Fruit fly (Drosophila melanogaster) whole organism, embryonic: ENCODE measurements around the gene CG12010.
A peak's percentile ranks its signal among the peaks of the same experiment; 100 is the strongest.

Experiments used
- Aef1 ChIP-seq: fragments of 200-800 bp; sonication (Bioruptor generic); IDR thresholded peaks from 3 replicates; pipeline ENCODE4 v1.3.6; 2022; ENCODE audit warnings: missing biosample characterization, missing genetic modification characterization
- Antp ChIP-seq: fragments of 200-800 bp; sonication (Bioruptor generic); optimal IDR thresholded peaks from 3 replicates; lab custom pipeline; 2016; ENCODE audit warnings: missing biosample characterization, missing genetic modification characterization
- B-H2 ChIP-seq: fragments of 200-800 bp; sonication (Bioruptor generic); optimal IDR thresholded peaks from 2 replicates; lab custom pipeline; 2018; ENCODE audit warnings: missing biosample characterization, mild to moderate bottlenecking, missing genetic modification characterization
- CG10543 ChIP-seq: fragments of 200-800 bp; sonication (Bioruptor generic); optimal IDR thresholded peaks from 3 replicates; lab custom pipeline; 2017; ENCODE audit warnings: missing biosample characterization, mild to moderate bottlenecking, missing genetic modification characterization, moderate library complexity
- CG10979 ChIP-seq: fragments of 200-800 bp; sonication (Bioruptor generic); optimal IDR thresholded peaks from 2 replicates; lab custom pipeline; 2018; ENCODE audit warnings: missing biosample characterization, mild to moderate bottlenecking, missing genetic modification characterization, moderate library complexity
- CG11456 ChIP-seq: fragments of 200-800 bp; sonication (Bioruptor generic); IDR thresholded peaks from 3 replicates; pipeline ENCODE4 v1.3.6; 2022; ENCODE audit warnings: missing biosample characterization, missing genetic modification characterization
- CG12391 ChIP-seq: fragments of 200-800 bp; sonication (Bioruptor generic); optimal IDR thresholded peaks from 3 replicates; lab custom pipeline; 2018; ENCODE audit warnings: missing biosample characterization, mild to moderate bottlenecking, missing genetic modification characterization, moderate library complexity
- CG13287 ChIP-seq: fragments of 200-800 bp; sonication (Bioruptor generic); IDR thresholded peaks from 2 replicates; pipeline ENCODE4 v1.3.6; 2022; ENCODE audit warnings: missing biosample characterization, missing genetic modification characterization; ENCODE audit not compliant: partially characterized antibody
- CG1602 ChIP-seq: fragments of 200-800 bp; sonication (Bioruptor generic); optimal IDR thresholded peaks from 3 replicates; lab custom pipeline; 2016; ENCODE audit warnings: missing biosample characterization, missing genetic modification characterization
- CG17361 ChIP-seq: fragments of 200-800 bp; sonication (Bioruptor generic); IDR thresholded peaks from 3 replicates; pipeline ENCODE4 v1.3.6; 2022; ENCODE audit warnings: missing biosample characterization, missing genetic modification characterization
- CG17829 ChIP-seq: fragments of 200-800 bp; optimal IDR thresholded peaks from 2 replicates; lab custom pipeline; 2019; ENCODE audit warnings: missing biosample characterization, mild to moderate bottlenecking, missing genetic modification characterization, moderate library complexity
- CG18764 ChIP-seq: fragments of 200-800 bp; sonication (Bioruptor generic); optimal IDR thresholded peaks from 3 replicates; lab custom pipeline; 2016; ENCODE audit warnings: missing biosample characterization, missing genetic modification characterization
- CG30403 ChIP-seq: fragments of 200-800 bp; sonication (Bioruptor generic); optimal IDR thresholded peaks from 3 replicates; lab custom pipeline; 2016; ENCODE audit warnings: missing biosample characterization, missing genetic modification characterization
- CG32532 ChIP-seq: fragments of 200-800 bp; sonication (Bioruptor generic); IDR thresholded peaks from 2 replicates; pipeline ENCODE4 v1.3.6; 2022; ENCODE audit warnings: missing biosample characterization, missing genetic modification characterization
- CG33213 ChIP-seq: fragments of 200-800 bp; sonication (Bioruptor generic); optimal IDR thresholded peaks from 3 replicates; lab custom pipeline; 2016; ENCODE audit warnings: missing biosample characterization, missing genetic modification characterization
- CG4617 ChIP-seq: fragments of 200-800 bp; sonication (Bioruptor generic); optimal IDR thresholded peaks from 3 replicates; lab custom pipeline; 2016; ENCODE audit warnings: missing biosample characterization, missing genetic modification characterization, borderline replicate concordance
- CG4707 ChIP-seq: fragments of 200-800 bp; sonication (Bioruptor generic); optimal IDR thresholded peaks from 2 replicates; lab custom pipeline; 2018; ENCODE audit warnings: missing biosample characterization, mild to moderate bottlenecking, missing genetic modification characterization, moderate library complexity
- CG7372 ChIP-seq: fragments of 200-800 bp; sonication (Bioruptor generic); IDR thresholded peaks from 2 replicates; pipeline ENCODE4 v1.3.6; 2022; ENCODE audit warnings: missing biosample characterization, missing genetic modification characterization
- CG7987 ChIP-seq: fragments of 200-800 bp; sonication (Bioruptor generic); optimal IDR thresholded peaks from 2 replicates; lab custom pipeline; 2018; ENCODE audit warnings: missing biosample characterization, mild to moderate bottlenecking, missing genetic modification characterization, moderate library complexity
- CG9215 ChIP-seq: fragments of 200-800 bp; sonication (Bioruptor generic); IDR thresholded peaks from 2 replicates; pipeline ENCODE4 v1.3.6; 2022; ENCODE audit warnings: missing biosample characterization, missing genetic modification characterization
- D ChIP-seq, 2 experiments: fragments of 200-800 bp in 1 of 2; fragments of >200 bp in 1 of 2; sonication (Bioruptor generic) in 1 of 2; optimal IDR thresholded peaks; 2 replicates in 1 of 2; 3 replicates in 1 of 2; lab custom pipeline; 2017; ENCODE audit warnings: mild to moderate bottlenecking in 1 of 2, missing biosample characterization in 1 of 2, missing genetic modification characterization in 1 of 2, missing genetic modification reagents in 1 of 2
- Dref ChIP-seq: fragments of 200-800 bp; sonication (Bioruptor generic); IDR thresholded peaks from 2 replicates; pipeline ENCODE4 v1.3.6; 2022; ENCODE audit warnings: missing biosample characterization, missing genetic modification characterization
- Ets97D ChIP-seq: fragments of 200-800 bp; sonication (Bioruptor generic); optimal IDR thresholded peaks from 3 replicates; lab custom pipeline; 2016; ENCODE audit warnings: missing biosample characterization, missing genetic modification characterization
- Hand ChIP-seq: fragments of 200-800 bp; sonication (Bioruptor generic); optimal IDR thresholded peaks from 2 replicates; lab custom pipeline; 2017; ENCODE audit warnings: mild to moderate bottlenecking, missing biosample characterization, missing genetic modification reagents, missing genetic modification characterization
- Lim3 ChIP-seq: fragments of 200-800 bp; sonication (Bioruptor generic); IDR thresholded peaks from 2 replicates; pipeline ENCODE4 v1.3.6; 2022; ENCODE audit warnings: missing biosample characterization, missing genetic modification characterization
- MBD-R2 ChIP-seq: fragments of 200-800 bp; sonication (Bioruptor generic); IDR thresholded peaks from 2 replicates; pipeline ENCODE4 v1.3.6; 2022; ENCODE audit warnings: missing biosample characterization, missing genetic modification characterization
- NK7.1 ChIP-seq: fragments of 200-800 bp; sonication (Bioruptor generic); optimal IDR thresholded peaks from 3 replicates; lab custom pipeline; 2016; ENCODE audit warnings: missing biosample characterization, missing genetic modification characterization
- Neu2 ChIP-seq: fragments of 200-800 bp; sonication (Bioruptor generic); optimal IDR thresholded peaks from 3 replicates; lab custom pipeline; 2016; ENCODE audit warnings: missing biosample characterization, missing genetic modification characterization, borderline replicate concordance
- Opbp ChIP-seq: fragments of 200-800 bp; sonication (Bioruptor generic); IDR thresholded peaks from 3 replicates; pipeline ENCODE4 v1.3.6; 2022; ENCODE audit warnings: missing biosample characterization, missing genetic modification characterization; ENCODE audit not compliant: partially characterized antibody
- Pdp1 ChIP-seq, 2 experiments: fragments of 200-800 bp; sonication (Bioruptor generic); optimal IDR thresholded peaks; 3 replicates each; lab custom pipeline; 2016; ENCODE audit warnings: missing biosample characterization in 2 of 2, missing genetic modification characterization in 2 of 2, mild to moderate bottlenecking in 1 of 2, moderate library complexity in 1 of 2
- Ravus ChIP-seq: fragments of 200-800 bp; sonication (Bioruptor generic); IDR thresholded peaks from 2 replicates; pipeline ENCODE4 v1.3.6; 2022; ENCODE audit warnings: missing biosample characterization, missing genetic modification characterization
- Scr ChIP-seq: fragments of 200-800 bp; sonication (Bioruptor generic); IDR thresholded peaks from 2 replicates; pipeline ENCODE4 v1.3.6; 2022; ENCODE audit warnings: missing biosample characterization, missing genetic modification characterization; ENCODE audit not compliant: partially characterized antibody
- Side ChIP-seq: fragments of 200-800 bp; sonication (Bioruptor generic); optimal IDR thresholded peaks from 2 replicates; lab custom pipeline; 2016; ENCODE audit warnings: missing biosample characterization, missing genetic modification characterization
- Stat92E ChIP-seq, 3 experiments: fragments of >200 bp in 2 of 3; fragments of 200-800 bp in 1 of 3; sonication (Bioruptor generic) in 1 of 3; optimal IDR thresholded peaks; 2 replicates each; lab custom pipeline; 2017 to 2019; ENCODE audit warnings: missing biosample characterization in 3 of 3, missing genetic modification characterization in 3 of 3, mild to moderate bottlenecking in 1 of 3, moderate library complexity in 1 of 3
- bcd ChIP-seq: fragments of 200-800 bp; sonication (Bioruptor generic); optimal IDR thresholded peaks from 2 replicates; lab custom pipeline; 2017; ENCODE audit warnings: missing biosample characterization, mild to moderate bottlenecking, missing genetic modification characterization
- btn ChIP-seq: fragments of 200-800 bp; sonication (Bioruptor generic); optimal IDR thresholded peaks from 2 replicates; lab custom pipeline; 2016; ENCODE audit warnings: missing biosample characterization, missing genetic modification characterization
- crc ChIP-seq: fragments of 200-800 bp; sonication (Bioruptor generic); optimal IDR thresholded peaks from 2 replicates; lab custom pipeline; 2016; ENCODE audit warnings: missing biosample characterization, missing genetic modification characterization
- dmrt11E ChIP-seq: fragments of 200-800 bp; sonication (Bioruptor generic); optimal IDR thresholded peaks from 3 replicates; lab custom pipeline; 2018; ENCODE audit warnings: missing biosample characterization, mild to moderate bottlenecking, missing genetic modification characterization, moderate library complexity
- emc ChIP-seq: fragments of 200-800 bp; sonication (Bioruptor generic); optimal IDR thresholded peaks from 2 replicates; lab custom pipeline; 2016; ENCODE audit warnings: missing biosample characterization, missing genetic modification characterization
- esg ChIP-seq: fragments of 200-800 bp; sonication (Bioruptor generic); conservative IDR thresholded peaks from 2 replicates; pipeline ENCODE4 v1.3.6; 2022; ENCODE audit warnings: missing biosample characterization, missing genetic modification characterization
- ftz-f1 ChIP-seq: fragments of 200-800 bp; sonication (Bioruptor generic); optimal IDR thresholded peaks from 2 replicates; lab custom pipeline; 2016; ENCODE audit warnings: missing biosample characterization, missing genetic modification characterization
- gsb ChIP-seq: fragments of 200-800 bp; sonication (Bioruptor generic); IDR thresholded peaks from 2 replicates; pipeline ENCODE4 v1.3.6; 2022; ENCODE audit warnings: missing biosample characterization, missing genetic modification characterization
- ind ChIP-seq: fragments of 200-800 bp; sonication (Bioruptor generic); optimal IDR thresholded peaks from 3 replicates; lab custom pipeline; 2016; ENCODE audit warnings: missing biosample characterization, missing genetic modification characterization
- inv ChIP-seq: fragments of 200-800 bp; sonication (Bioruptor generic); IDR thresholded peaks from 2 replicates; pipeline ENCODE4 v1.3.6; 2022; ENCODE audit warnings: missing biosample characterization, missing genetic modification characterization; ENCODE audit not compliant: partially characterized antibody
- nerfin-2 ChIP-seq: fragments of 200-800 bp; sonication (Bioruptor generic); IDR thresholded peaks from 2 replicates; pipeline ENCODE4 v1.3.6; 2022; ENCODE audit warnings: missing biosample characterization, missing genetic modification characterization; ENCODE audit not compliant: partially characterized antibody
- pb ChIP-seq: fragments of 200-800 bp; sonication (Bioruptor generic); optimal IDR thresholded peaks from 3 replicates; lab custom pipeline; 2016; ENCODE audit warnings: missing biosample characterization, missing genetic modification characterization
- peb ChIP-seq: fragments of 200-800 bp; sonication (Bioruptor generic); IDR thresholded peaks from 2 replicates; pipeline ENCODE4 v1.3.6; 2022; ENCODE audit warnings: missing biosample characterization, missing genetic modification characterization
- sisA ChIP-seq: fragments of 200-800 bp; sonication (Bioruptor generic); IDR thresholded peaks from 2 replicates; pipeline ENCODE4 v1.3.6; 2022; ENCODE audit warnings: missing biosample characterization, missing genetic modification characterization
- sug ChIP-seq: fragments of 200-800 bp; optimal IDR thresholded peaks from 2 replicates; lab custom pipeline; 2019; ENCODE audit warnings: missing biosample characterization, mild to moderate bottlenecking, missing genetic modification characterization, moderate library complexity
- trh ChIP-seq: fragments of 200-800 bp; sonication (Bioruptor generic); optimal IDR thresholded peaks from 2 replicates; lab custom pipeline; 2016; ENCODE audit warnings: missing biosample characterization, missing genetic modification characterization
- twi ChIP-seq: fragments of 200-800 bp; optimal IDR thresholded peaks from 2 replicates; lab custom pipeline; 2019; ENCODE audit warnings: missing biosample characterization, mild to moderate bottlenecking, missing genetic modification characterization, moderate library complexity

Gene CG12010

dm6 chr3L:3376551-3376950, 2.5 kb downstream of the CG12010 start, which contains the start of gene CG12012 (continued):
- TF ChIP-seq Dref (peak; percentile 62), CG10979 (tag; lab: Kevin White, UChicago) (no peak), Ets97D (GFP tag; lab: Kevin White, UChicago) (no peak), Side (GFP tag; lab: Kevin White, UChicago) (no peak), Ravus (GFP tag; lab: Robert Waterston, UW) (no peak), D (optimal IDR thresholded peaks at IDR 0.05; lab: Kevin White, UChicago) (no peak), D (GFP tag; optimal IDR thresholded peaks at IDR 0.05; lab: Kevin White, UChicago) (no peak), CG4617 (GFP tag; lab: Kevin White, UChicago) (no peak), CG1602 (no peak), Aef1 (GFP tag; lab: Robert Waterston, UW) (no peak), MBD-R2 (peak; percentile 43; the same call in 1 of the 2 replicates), sug (tag; lab: Kevin White, UChicago) (no peak), CG13287 (GFP tag; lab: Robert Waterston, UW) (peak; percentile 68), dmrt11E (tag; lab: Kevin White, UChicago) (no peak), nerfin-2 (peak; percentile 55; the same call in 1 of the 2 replicates), Stat92E (GFP tag; optimal IDR thresholded peaks at IDR 0.05; lab: Kevin White, UChicago) (no peak), ftz-f1 (GFP tag; lab: Kevin White, UChicago) (no peak), bcd (GFP tag; lab: Kevin White, UChicago) (no peak), pb (GFP tag; lab: Kevin White, UChicago) (no peak), peb (no peak), CG33213 (no peak), crc (no peak), Lim3 (GFP tag; lab: Robert Waterston, UW) (no peak), Antp (GFP tag; lab: Kevin White, UChicago) (no peak), btn (GFP tag; lab: Kevin White, UChicago) (no peak), Opbp (no peak; the same call in 1 of the 3 replicates), emc (GFP tag; lab: Kevin White, UChicago) (no peak), B-H2 (GFP tag; lab: Kevin White, UChicago) (no peak), CG9215 (no peak), esg (GFP tag; lab: Robert Waterston, UW) (no peak), CG10543 (GFP tag; lab: Kevin White, UChicago) (no peak), Pdp1 (GFP tag; optimal IDR thresholded peaks at IDR 0.05; lab: Kevin White, UChicago) (no peak), Scr (GFP tag; lab: Robert Waterston, UW) (peak; percentile 58), trh (GFP tag; lab: Kevin White, UChicago) (no peak), CG11456 (GFP tag; lab: Robert Waterston, UW) (no peak), twi (tag; lab: Kevin White, UChicago) (no peak), Hand (no peak), sisA (GFP tag; lab: Robert Waterston, UW) (no peak), CG7372 (GFP tag; lab: Robert Waterston, UW) (no peak), CG4707 (GFP tag; lab: Kevin White, UChicago) (no peak), CG12391 (tag; lab: Kevin White, UChicago) (no peak), gsb (GFP tag; lab: Robert Waterston, UW) (no peak), CG18764 (GFP tag; lab: Kevin White, UChicago) (no peak), CG30403 (GFP tag; lab: Kevin White, UChicago) (no peak), Neu2 (GFP tag; lab: Kevin White, UChicago) (peak; percentile 47), inv (GFP tag; lab: Robert Waterston, UW) (no peak), CG32532 (GFP tag; lab: Robert Waterston, UW) (no peak), NK7.1 (GFP tag; lab: Kevin White, UChicago) (no peak), CG17829 (tag; lab: Kevin White, UChicago) (peak; percentile 13), CG7987 (GFP tag; lab: Kevin White, UChicago) (no peak), ind (GFP tag; lab: Kevin White, UChicago) (no peak), CG17361 (no peak)
